Fruit fly (Drosophila melanogaster) whole organism, pupa: ENCODE results near the gene CG11898.

Experiments used
- CG10348 ChIP-seq: fragments of 200-800 bp; sonication (Bioruptor generic); IDR thresholded peaks from 2 replicates; pipeline ENCODE4 v1.3.6; 2022; ENCODE audit warnings: missing biosample characterization, missing genetic modification characterization
- CG12605 ChIP-seq: fragments of 200-800 bp; sonication (Bioruptor generic); IDR thresholded peaks from 2 replicates; pipeline ENCODE4 v1.3.6; 2022; ENCODE audit warnings: missing biosample characterization, missing genetic modification characterization
- CG13204 ChIP-seq: fragments of 200-800 bp; sonication (Bioruptor generic); optimal IDR thresholded peaks from 2 replicates; lab custom pipeline; 2018; ENCODE audit warnings: missing biosample characterization, mild to moderate bottlenecking, missing genetic modification characterization, moderate library complexity
- CG14655 ChIP-seq: fragments of 200-800 bp; sonication (Bioruptor generic); optimal IDR thresholded peaks from 3 replicates; lab custom pipeline; 2017; ENCODE audit warnings: mild to moderate bottlenecking, missing biosample characterization, missing genetic modification reagents, missing genetic modification characterization
- CG15710 ChIP-seq: fragments of 200-800 bp; sonication (Bioruptor generic); optimal IDR thresholded peaks from 2 replicates; lab custom pipeline; 2018; ENCODE audit warnings: missing biosample characterization, mild to moderate bottlenecking, missing genetic modification characterization, moderate library complexity
- CG17806 ChIP-seq: fragments of 200-800 bp; sonication (Bioruptor generic); optimal IDR thresholded peaks from 2 replicates; lab custom pipeline; 2018; ENCODE audit warnings: missing biosample characterization, mild to moderate bottlenecking, missing genetic modification characterization, moderate library complexity
- CG32121 ChIP-seq: fragments of 200-800 bp; sonication (Bioruptor generic); IDR thresholded peaks from 2 replicates; pipeline ENCODE4 v1.3.6; 2022; ENCODE audit warnings: missing biosample characterization, missing genetic modification characterization
- CG34367 ChIP-seq: fragments of 200-800 bp; sonication (Bioruptor generic); optimal IDR thresholded peaks from 2 replicates; lab custom pipeline; 2018; ENCODE audit warnings: missing biosample characterization, mild to moderate bottlenecking, missing genetic modification characterization
- CG4496 ChIP-seq: fragments of 200-800 bp; sonication (Bioruptor generic); IDR thresholded peaks from 3 replicates; pipeline ENCODE4 v1.3.6; 2022; ENCODE audit warnings: missing biosample characterization, missing genetic modification characterization
- CG8159 ChIP-seq: fragments of 200-800 bp; sonication (Bioruptor generic); optimal IDR thresholded peaks from 3 replicates; lab custom pipeline; 2018; ENCODE audit warnings: missing biosample characterization, mild to moderate bottlenecking, missing genetic modification characterization, moderate library complexity
- CG8301 ChIP-seq: fragments of 200-800 bp; sonication (Bioruptor generic); optimal IDR thresholded peaks from 2 replicates; lab custom pipeline; 2018; ENCODE audit warnings: missing biosample characterization, mild to moderate bottlenecking, missing genetic modification characterization
- CG9948 ChIP-seq: fragments of 200-800 bp; sonication (Bioruptor generic); optimal IDR thresholded peaks from 2 replicates; lab custom pipeline; 2018; ENCODE audit warnings: missing biosample characterization, mild to moderate bottlenecking, missing genetic modification characterization, moderate library complexity
- D1 ChIP-seq: fragments of 200-800 bp; sonication (Bioruptor generic); optimal IDR thresholded peaks from 2 replicates; lab custom pipeline; 2018; ENCODE audit warnings: missing biosample characterization, mild to moderate bottlenecking, missing genetic modification characterization, moderate library complexity
- EcR ChIP-seq: fragments of 200-800 bp; sonication (Bioruptor generic); optimal IDR thresholded peaks from 3 replicates; lab custom pipeline; 2019; ENCODE audit warnings: missing biosample characterization, missing genetic modification characterization, mild to moderate bottlenecking, moderate library complexity, missing genetic modification reagents
- Ets98B ChIP-seq: fragments of 200-800 bp; sonication (Bioruptor generic); IDR thresholded peaks from 2 replicates; pipeline ENCODE4 v1.3.6; 2022; ENCODE audit warnings: missing biosample characterization, missing genetic modification characterization
- Pif1A ChIP-seq: fragments of 200-800 bp; sonication (Bioruptor generic); optimal IDR thresholded peaks from 3 replicates; lab custom pipeline; 2016; ENCODE audit warnings: missing biosample characterization, missing genetic modification characterization
- Pif1B ChIP-seq: fragments of 200-800 bp; sonication (Bioruptor generic); optimal IDR thresholded peaks from 3 replicates; lab custom pipeline; 2016; ENCODE audit warnings: missing biosample characterization, missing genetic modification characterization
- Snoo ChIP-seq: fragments of 200-800 bp; sonication (Bioruptor generic); optimal IDR thresholded peaks from 3 replicates; lab custom pipeline; 2017; ENCODE audit warnings: missing biosample characterization, mild to moderate bottlenecking, missing genetic modification characterization, inconsistent platforms
- fd96Ca ChIP-seq: fragments of 200-800 bp; sonication (Bioruptor generic); IDR thresholded peaks from 3 replicates; pipeline ENCODE4 v1.3.6; 2022; ENCODE audit warnings: missing biosample characterization, missing genetic modification characterization
- gl ChIP-seq: fragments of 200-800 bp; sonication (Bioruptor generic); optimal IDR thresholded peaks from 2 replicates; lab custom pipeline; 2018; ENCODE audit warnings: missing biosample characterization, mild to moderate bottlenecking, missing genetic modification characterization
- rn ChIP-seq: fragments of 200-800 bp; sonication (Bioruptor generic); IDR thresholded peaks from 2 replicates; pipeline ENCODE4 v1.3.6; 2022; ENCODE audit warnings: missing biosample characterization, missing genetic modification characterization

The CG11898 gene

dm6 chr3R:29204033-29204432 is 38.6 kb downstream of the CG11898 start, which contains the start of gene Cyt-c1L:
Cyt-c1L (minus strand) TSS chr3R:29204133.
- no peak for TF ChIP-seq Snoo
- no peak for TF ChIP-seq CG8301
- TF ChIP-seq gl (tag; lab: Kevin White, UChicago) = no peak
- no peak for TF ChIP-seq CG4496 (GFP tag; lab: Robert Waterston, UW)
- no peak for TF ChIP-seq CG10348
- TF ChIP-seq CG12605 (GFP tag; lab: Robert Waterston, UW) = no peak
- no peak for TF ChIP-seq EcR
- no peak for TF ChIP-seq CG32121
- no peak for TF ChIP-seq rn (GFP tag; lab: Robert Waterston, UW)
- TF ChIP-seq CG34367 (tag; lab: Kevin White, UChicago) = no peak
- TF ChIP-seq CG8159 = no peak
- no peak for TF ChIP-seq CG9948
- TF ChIP-seq CG13204 (GFP tag; lab: Kevin White, UChicago) = no peak
- TF ChIP-seq, all 21 proteins: peak for 0

DNA sequence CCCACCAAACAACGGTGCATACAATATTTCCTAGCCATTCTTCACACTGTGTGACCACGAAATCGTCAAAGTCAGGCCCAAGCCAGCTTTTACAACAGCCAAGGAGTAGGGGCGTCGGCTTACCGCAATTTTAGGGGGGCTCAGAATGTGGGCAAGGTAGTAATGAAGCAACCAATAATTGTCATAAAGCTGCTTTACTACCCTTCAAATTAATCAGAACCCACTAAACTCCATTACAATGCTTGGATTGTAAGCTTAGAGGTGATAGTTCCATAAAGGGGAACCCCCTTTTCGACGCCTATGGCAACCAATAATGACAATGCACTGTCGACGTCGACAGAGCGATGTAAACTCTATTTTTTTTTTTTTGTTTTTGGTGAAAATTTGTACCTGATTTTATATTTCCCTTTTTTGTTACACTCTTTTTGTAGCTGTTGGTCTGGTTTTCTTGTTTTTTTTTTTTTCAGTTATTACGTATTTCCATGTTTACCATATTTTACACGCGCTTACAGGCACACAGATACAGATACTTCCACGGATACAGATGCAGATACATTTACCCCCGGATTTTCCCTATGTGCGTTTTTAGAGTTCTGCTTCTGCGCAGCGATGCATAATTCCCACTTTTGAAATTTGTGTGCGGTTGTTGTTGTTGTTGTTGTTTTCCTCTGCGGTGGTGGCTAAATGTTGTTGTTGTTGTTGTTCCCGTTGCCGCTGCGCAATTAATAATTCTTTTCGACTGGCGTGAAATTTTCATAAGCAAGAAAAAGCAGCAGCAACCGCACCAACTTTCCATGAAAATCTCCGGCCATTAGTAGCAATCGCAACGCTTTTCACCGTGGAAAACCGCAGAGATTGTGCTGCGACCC is 39.4 kb downstream of the CG11898 start:
- TF ChIP-seq CG34367 (tag; lab: Kevin White, UChicago) = peak; percentile 37
- TF ChIP-seq EcR = no peak
- peak; percentile 44 for TF ChIP-seq CG8159
- no peak for TF ChIP-seq gl (tag; lab: Kevin White, UChicago)
- peak; percentile 67 for TF ChIP-seq Ets98B (GFP tag; lab: Robert Waterston, UW)
- no peak for TF ChIP-seq CG12605 (GFP tag; lab: Robert Waterston, UW)
- peak; percentile 55 for TF ChIP-seq Pif1B (GFP tag; lab: Kevin White, UChicago)
- peak; percentile 72; the same call in 1 of the 2 replicates for TF ChIP-seq CG32121
- peak; percentile 41 for TF ChIP-seq CG15710
- TF ChIP-seq CG17806 = peak; percentile 43
- no peak for TF ChIP-seq CG13204 (GFP tag; lab: Kevin White, UChicago)
- no peak for TF ChIP-seq D1 (tag; lab: Kevin White, UChicago)
- 0 out of 2 replicates have a peak, but pooled peaks have one; percentile 30 for TF ChIP-seq rn (GFP tag; lab: Robert Waterston, UW)
- TF ChIP-seq fd96Ca (GFP tag; lab: Robert Waterston, UW) = peak; percentile 70; the same call in 2 of the 3 replicates
- peak; percentile 51; the same call in 1 of the 2 replicates for TF ChIP-seq CG10348
- TF ChIP-seq CG9948 = peak; percentile 37
- TF ChIP-seq CG4496 (GFP tag; lab: Robert Waterston, UW) = peak; percentile 63; the same call in 2 of the 3 replicates
- TF ChIP-seq Pif1A (GFP tag; lab: Kevin White, UChicago) = peak; percentile 54
- no peak for TF ChIP-seq Snoo
- peak; percentile 56 for TF ChIP-seq CG8301
- TF ChIP-seq CG14655 (GFP tag; lab: Kevin White, UChicago) = peak; percentile 67

- 0 out of 3 replicates have a peak, but pooled peaks have one; percentile 6 for TF ChIP-seq fd96Ca (GFP tag; lab: Robert Waterston, UW)
- no peak for TF ChIP-seq D1 (tag; lab: Kevin White, UChicago)
- peak; percentile 3 for TF ChIP-seq CG8301
- no peak for TF ChIP-seq CG10348
- peak; percentile 19 for TF ChIP-seq CG17806
- TF ChIP-seq CG14655 (GFP tag; lab: Kevin White, UChicago) = peak; percentile 33
- TF ChIP-seq CG9948 = peak; percentile 15
- peak; percentile 10 for TF ChIP-seq CG8159
- TF ChIP-seq, all 21 proteins: peak for 6
These were observed 41.0 kb downstream of the CG11898 start for dm6 chr3R:29206198-29207011.

DNA sequence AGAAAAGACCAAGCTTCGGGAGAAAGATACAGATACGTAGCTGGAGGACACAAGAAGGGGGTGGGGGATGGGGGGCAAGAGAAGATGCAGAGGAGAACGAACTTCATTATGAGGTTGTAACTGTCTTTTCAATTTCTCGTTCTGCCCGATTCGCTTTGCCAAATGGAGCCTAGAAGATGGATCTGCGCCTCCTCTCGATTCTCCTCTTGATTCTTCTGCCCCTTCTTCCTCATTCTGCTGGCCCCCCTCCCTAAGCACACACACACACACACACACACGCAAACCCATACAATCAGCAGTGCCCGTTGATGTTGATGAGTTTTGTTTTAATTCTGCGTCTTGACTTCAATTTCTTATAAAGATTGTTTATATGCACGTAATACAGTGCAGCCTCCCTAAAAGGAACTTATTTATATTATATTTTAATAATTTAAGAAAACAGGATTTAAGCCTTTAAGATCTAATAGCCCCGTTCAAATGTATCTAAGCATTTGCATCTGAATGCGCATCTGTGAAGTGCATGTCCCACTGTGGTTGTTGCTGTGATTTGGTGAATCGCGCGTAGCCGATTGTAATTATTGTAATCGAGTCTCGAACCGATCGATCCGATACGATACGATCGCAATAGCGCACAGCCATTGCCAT is 41.7 kb downstream of the CG11898 start:
- peak; percentile 94 for TF ChIP-seq CG17806
- TF ChIP-seq CG10348 = peak; percentile 52; the same call in 1 of the 2 replicates
- TF ChIP-seq Ets98B (GFP tag; lab: Robert Waterston, UW) = peak; percentile 92
- TF ChIP-seq rn (GFP tag; lab: Robert Waterston, UW) = peak; percentile 72
- TF ChIP-seq fd96Ca (GFP tag; lab: Robert Waterston, UW) = peak; percentile 92
- peak; percentile 54 for TF ChIP-seq D1 (tag; lab: Kevin White, UChicago)
- peak; percentile 85 for TF ChIP-seq CG12605 (GFP tag; lab: Robert Waterston, UW)
- peak; percentile 87 for TF ChIP-seq Pif1B (GFP tag; lab: Kevin White, UChicago)
- peak; percentile 95 for TF ChIP-seq CG4496 (GFP tag; lab: Robert Waterston, UW)
- TF ChIP-seq CG13204 (GFP tag; lab: Kevin White, UChicago) = peak; percentile 88
- TF ChIP-seq CG14655 (GFP tag; lab: Kevin White, UChicago) = peak; percentile 95
- peak; percentile 89 for TF ChIP-seq CG34367 (tag; lab: Kevin White, UChicago)
- peak; percentile 93 for TF ChIP-seq CG8159
- peak; percentile 77 for TF ChIP-seq gl (tag; lab: Kevin White, UChicago)
- TF ChIP-seq CG15710 = peak; percentile 94
- TF ChIP-seq EcR = peak; percentile 80
- TF ChIP-seq CG9948 = peak; percentile 93
- peak; percentile 88 for TF ChIP-seq Snoo
- TF ChIP-seq CG32121 = peak; percentile 84
- peak; percentile 84 for TF ChIP-seq Pif1A (GFP tag; lab: Kevin White, UChicago)
- peak; percentile 91 for TF ChIP-seq CG8301

- TF ChIP-seq CG8159 (peak; percentile 83), CG13204 (GFP tag; lab: Kevin White, UChicago) (peak; percentile 53), CG15710 (peak; percentile 78), CG4496 (GFP tag; lab: Robert Waterston, UW) (peak; percentile 90), gl (tag; lab: Kevin White, UChicago) (peak; percentile 63), rn (GFP tag; lab: Robert Waterston, UW) (peak; percentile 81), CG9948 (peak; percentile 83), Snoo (peak; percentile 38), D1 (tag; lab: Kevin White, UChicago) (peak; percentile 37), Pif1A (GFP tag; lab: Kevin White, UChicago) (peak; percentile 88), Ets98B (GFP tag; lab: Robert Waterston, UW) (peak; percentile 93), CG10348 (0 out of 2 replicates have a peak, but pooled peaks have one; percentile 38), fd96Ca (GFP tag; lab: Robert Waterston, UW) (peak; percentile 86), EcR (no peak), CG12605 (GFP tag; lab: Robert Waterston, UW) (peak; percentile 87), CG14655 (GFP tag; lab: Kevin White, UChicago) (peak; percentile 90), CG34367 (tag; lab: Kevin White, UChicago) (peak; percentile 81), CG32121 (peak; percentile 89), Pif1B (GFP tag; lab: Kevin White, UChicago) (peak; percentile 86), CG17806 (peak; percentile 84), CG8301 (peak; percentile 92)
- TF ChIP-seq, all 21 proteins: peak for 20
These were observed 42.6 kb downstream of the CG11898 start for dm6 chr3R:29207996-29208395.
